ENCODE assay signal across 3 worm cellular contexts in genomic region chrV:14171284-14171683, ce11.
TF ChIP-seq lines count a peak whose summit lies in the region.

Gene cest-2.1 (minus strand): TSS chrV:14171481.

TF ChIP-seq in whole organism, L3 larva, 47 proteins besides CTCF, POLR2A, EP300 and RAD21:
- no peak for TF ChIP-seq ama-1 (optimal IDR thresholded peaks at IDR 0.05; lab: Kevin White, UChicago)
- no peak for TF ChIP-seq ceh-28 (tag; optimal IDR thresholded peaks at IDR 0.05; lab: Kevin White, UChicago)
- peak; percentile 50 for TF ChIP-seq elt-2 (tag; optimal IDR thresholded peaks at IDR 0.05; lab: Kevin White, UChicago)
- TF ChIP-seq R02D3.7 (tag; optimal IDR thresholded peaks at IDR 0.05; lab: Kevin White, UChicago) = no peak
- TF ChIP-seq pqm-1 (tag; optimal IDR thresholded peaks at IDR 0.05; lab: Kevin White, UChicago) = peak; percentile 60
- no peak for TF ChIP-seq lsy-12 (tag; optimal IDR thresholded peaks at IDR 0.05; lab: Kevin White, UChicago)
- TF ChIP-seq nhr-25 (tag; optimal IDR thresholded peaks at IDR 0.05; lab: Kevin White, UChicago) = no peak
- no peak for TF ChIP-seq nhr-237 (tag; optimal IDR thresholded peaks at IDR 0.05; lab: Kevin White, UChicago)
- no peak for TF ChIP-seq lin-39 (tag; optimal IDR thresholded peaks at IDR 0.05; lab: Kevin White, UChicago)
- TF ChIP-seq mdl-1 (tag; optimal IDR thresholded peaks at IDR 0.05; lab: Kevin White, UChicago) = no peak
- TF ChIP-seq snpc-4 (tag; optimal IDR thresholded peaks at IDR 0.05; lab: Kevin White, UChicago) = no peak
- no peak for TF ChIP-seq ceh-16 (tag; optimal IDR thresholded peaks at IDR 0.05; lab: Kevin White, UChicago)
- no peak for TF ChIP-seq daf-12 (tag; optimal IDR thresholded peaks at IDR 0.05; lab: Kevin White, UChicago)
- TF ChIP-seq nhr-28 (tag; optimal IDR thresholded peaks at IDR 0.05; lab: Kevin White, UChicago) = no peak
- TF ChIP-seq nhr-43 (tag; optimal IDR thresholded peaks at IDR 0.05; lab: Kevin White, UChicago; ENCODE audit: poor library complexity, severe bottlenecking) = no peak
- TF ChIP-seq nhr-67 (tag; optimal IDR thresholded peaks at IDR 0.05; lab: Kevin White, UChicago) = no peak
- TF ChIP-seq nhr-11 (tag; optimal IDR thresholded peaks at IDR 0.05; lab: Kevin White, UChicago) = no peak
- no peak for TF ChIP-seq egl-27 (tag; optimal IDR thresholded peaks at IDR 0.05; lab: Kevin White, UChicago)

TF ChIP-seq in whole organism, L4 larva, 104 proteins besides CTCF, POLR2A, EP300 and RAD21:
- TF ChIP-seq hmg-1.1 (GFP tag; IDR thresholded peaks at IDR 0.05; lab: Robert Waterston, UW) = no peak
- peak; percentile 72 for TF ChIP-seq nhr-28 (tag; optimal IDR thresholded peaks at IDR 0.05; lab: Kevin White, UChicago)
- peak; percentile 44; the same call in 1 of the 2 replicates for TF ChIP-seq dmd-6 (GFP tag; IDR thresholded peaks at IDR 0.05; lab: Robert Waterston, UW)
- TF ChIP-seq arid-1 (GFP tag; conservative IDR thresholded peaks at IDR 0.05; lab: Robert Waterston, UW) = no peak
- no peak for TF ChIP-seq D1046.2 (GFP tag; IDR thresholded peaks at IDR 0.05; lab: Robert Waterston, UW)
- no peak for TF ChIP-seq ceh-82 (tag; optimal IDR thresholded peaks at IDR 0.05; lab: Kevin White, UChicago)
- TF ChIP-seq daf-16 (GFP tag; optimal IDR thresholded peaks at IDR 0.05; lab: Kevin White, UChicago) = no peak
- peak; percentile 38 for TF ChIP-seq daf-16 (tag; optimal IDR thresholded peaks at IDR 0.05; lab: Kevin White, UChicago)
- TF ChIP-seq dve-1 (tag; optimal IDR thresholded peaks at IDR 0.05; lab: Kevin White, UChicago; ENCODE audit: insufficient read depth) = peak; percentile 11
- no peak for TF ChIP-seq nhr-42 (GFP tag; IDR thresholded peaks at IDR 0.05; lab: Robert Waterston, UW)
TF ChIP-seq in whole organism, L4 larva: peak in this region for 4.

TF ChIP-seq in whole organism, young adult, 124 proteins besides CTCF, POLR2A, EP300 and RAD21:
- TF ChIP-seq nhr-80 (tag; optimal IDR thresholded peaks at IDR 0.05; lab: Kevin White, UChicago) (peak; percentile 13), snpc-1.3 (tag; optimal IDR thresholded peaks at IDR 0.05; lab: Kevin White, UChicago; ENCODE audit: insufficient read depth) (no peak)
